Fruit fly (Drosophila melanogaster): ENCODE data around the gene AttD.
A peak's percentile ranks its signal among the peaks of the same experiment; 100 is the strongest.

Gene AttD

dm6 chr3R:17583658-17584460 lies 41.2 kb upstream of the AttD start (continued):
- TF ChIP-seq run (tag; optimal IDR thresholded peaks at IDR 0.05) (no peak), CG14965 (GFP tag; optimal IDR thresholded peaks at IDR 0.05; ENCODE audit: borderline replicate concordance) (no peak), org-1 (GFP tag; optimal IDR thresholded peaks at IDR 0.05) (no peak), MTF-1 (GFP tag; optimal IDR thresholded peaks at IDR 0.05; ENCODE audit: borderline replicate concordance) (no peak), tll (GFP tag; optimal IDR thresholded peaks at IDR 0.05) (no peak), CG32772 (GFP tag; IDR thresholded peaks at IDR 0.05) (peak; percentile 47), fu2 (GFP tag; optimal IDR thresholded peaks at IDR 0.05) (no peak), lmd (GFP tag; IDR thresholded peaks at IDR 0.05) (peak; percentile 48; the same call in 1 of the 2 replicates), insv (GFP tag; optimal IDR thresholded peaks at IDR 0.05) (no peak), sqz (GFP tag; optimal IDR thresholded peaks at IDR 0.05) (peak; percentile 55), CG12104 (GFP tag; optimal IDR thresholded peaks at IDR 0.05) (no peak), Ets65A (GFP tag) (no peak), CG11456 (GFP tag; IDR thresholded peaks at IDR 0.05) (no peak), kah (GFP tag; optimal IDR thresholded peaks at IDR 0.05) (no peak), CTCF (GFP tag; optimal IDR thresholded peaks at IDR 0.05) (no peak), CG17568 (GFP tag; optimal IDR thresholded peaks at IDR 0.05) (no peak), Meics (GFP tag; optimal IDR thresholded peaks at IDR 0.05) (no peak), sd (tag; optimal IDR thresholded peaks at IDR 0.05) (peak; percentile 18), chif (GFP tag; optimal IDR thresholded peaks at IDR 0.05) (peak in 1 of 2 experiments; percentile 62), ftz-f1 (GFP tag; optimal IDR thresholded peaks at IDR 0.05) (no peak), Optix (GFP tag; IDR thresholded peaks at IDR 0.05) (no peak), CHES-1-like (GFP tag; optimal IDR thresholded peaks at IDR 0.05) (no peak), maf-S (GFP tag; optimal IDR thresholded peaks at IDR 0.05) (no peak), zf30C (GFP tag; optimal IDR thresholded peaks at IDR 0.05) (peak; percentile 53), CG7786 (GFP tag; optimal IDR thresholded peaks at IDR 0.05) (no peak), Ssrp (tag; optimal IDR thresholded peaks at IDR 0.05) (peak; percentile 61), CG15514 (GFP tag; optimal IDR thresholded peaks at IDR 0.05) (no peak), bbx (GFP tag; IDR thresholded peaks at IDR 0.05; ENCODE audit: partially characterized antibody) (no peak), slbo (GFP tag; IDR thresholded peaks at IDR 0.05) (no peak), slp2 (GFP tag; optimal IDR thresholded peaks at IDR 0.05) (no peak), CG3847 (GFP tag; IDR thresholded peaks at IDR 0.05) (no peak), CG11398 (GFP tag; optimal IDR thresholded peaks at IDR 0.05) (no peak), Adf1 (GFP tag; IDR thresholded peaks at IDR 0.05) (no peak), CG10462 (GFP tag; optimal IDR thresholded peaks at IDR 0.05) (no peak), kay (GFP tag; optimal IDR thresholded peaks at IDR 0.05) (no peak), Dip3 (GFP tag; optimal IDR thresholded peaks at IDR 0.05) (no peak), grau (tag; optimal IDR thresholded peaks at IDR 0.05) (peak; percentile 57), Fer2 (tag; optimal IDR thresholded peaks at IDR 0.05) (no peak), tup (GFP tag; optimal IDR thresholded peaks at IDR 0.05) (no peak), Camta (GFP tag; optimal IDR thresholded peaks at IDR 0.05) (no peak), ERR (GFP tag; optimal IDR thresholded peaks at IDR 0.05) (no peak), prd (optimal IDR thresholded peaks at IDR 0.05) (no peak), prd (GFP tag; IDR thresholded peaks at IDR 0.05) (peak; percentile 66; the same call in 2 of the 3 replicates), unpg (GFP tag; optimal IDR thresholded peaks at IDR 0.05) (peak; percentile 64), CG13624 (GFP tag; optimal IDR thresholded peaks at IDR 0.05) (no peak), CG13287 (GFP tag; IDR thresholded peaks at IDR 0.05; ENCODE audit: partially characterized antibody) (no peak), ash1 (GFP tag; optimal IDR thresholded peaks at IDR 0.05) (no peak), Kr (GFP tag; optimal IDR thresholded peaks at IDR 0.05) (no peak), grn (GFP tag; optimal IDR thresholded peaks at IDR 0.05) (no peak), lilli (GFP tag; optimal IDR thresholded peaks at IDR 0.05) (no peak), B-H1 (GFP tag; IDR thresholded peaks at IDR 0.05) (no peak)
